Fruit fly (Drosophila melanogaster) whole organism, embryonic: Measurements from ENCODE around the gene CG5498.
A peak's percentile ranks its signal among the peaks of the same experiment; 100 is the strongest.

Experiments
- Atf3 ChIP-seq: fragments of 200-800 bp; sonication (Bioruptor generic); optimal IDR thresholded peaks from 3 replicates; lab custom pipeline; 2016; ENCODE audit warnings: missing biosample characterization, missing genetic modification characterization
- CG13775 ChIP-seq: fragments of 200-800 bp; sonication (Bioruptor generic); optimal IDR thresholded peaks from 3 replicates; lab custom pipeline; 2017; ENCODE audit warnings: missing biosample characterization, mild to moderate bottlenecking, missing genetic modification characterization
- CG14050 ChIP-seq: fragments of 200-800 bp; sonication (Bioruptor generic); IDR thresholded peaks from 3 replicates; pipeline ENCODE4 v1.3.6; 2022; ENCODE audit warnings: missing biosample characterization, missing genetic modification characterization
- CG1529 ChIP-seq: fragments of 200-800 bp; sonication (Bioruptor generic); optimal IDR thresholded peaks from 3 replicates; lab custom pipeline; 2018; ENCODE audit warnings: missing biosample characterization, missing genetic modification characterization
- CG15514 ChIP-seq: fragments of 200-800 bp; sonication (Bioruptor generic); optimal IDR thresholded peaks from 3 replicates; lab custom pipeline; 2017; ENCODE audit warnings: missing biosample characterization, missing genetic modification characterization, mild to moderate bottlenecking, moderate library complexity, missing genetic modification reagents
- CG17328 ChIP-seq: fragments of 200-800 bp; sonication (Bioruptor generic); IDR thresholded peaks from 2 replicates; pipeline ENCODE4 v1.3.6; 2022; ENCODE audit warnings: missing biosample characterization, missing genetic modification characterization
- CG17385 ChIP-seq: fragments of 200-800 bp; sonication (Bioruptor generic); optimal IDR thresholded peaks from 3 replicates; lab custom pipeline; 2018; ENCODE audit warnings: missing biosample characterization, mild to moderate bottlenecking, missing genetic modification characterization
- CG2199 ChIP-seq: fragments of 200-800 bp; sonication (Bioruptor generic); IDR thresholded peaks from 3 replicates; pipeline ENCODE4 v1.3.6; 2022; ENCODE audit warnings: missing biosample characterization, missing genetic modification characterization
- CG2889 ChIP-seq: fragments of 200-800 bp; sonication (Bioruptor generic); IDR thresholded peaks from 3 replicates; pipeline ENCODE4 v1.3.6; 2022; ENCODE audit warnings: missing biosample characterization, missing genetic modification characterization
- CG31224 ChIP-seq: fragments of 200-800 bp; sonication (Bioruptor generic); IDR thresholded peaks from 2 replicates; pipeline ENCODE4 v1.3.6; 2022; ENCODE audit warnings: missing biosample characterization, missing genetic modification characterization
- CG31388 ChIP-seq: fragments of 200-800 bp; sonication (Bioruptor generic); optimal IDR thresholded peaks from 2 replicates; lab custom pipeline; 2016; ENCODE audit warnings: missing biosample characterization, missing genetic modification characterization
- CG7928 ChIP-seq: fragments of 200-800 bp; sonication (Bioruptor generic); optimal IDR thresholded peaks from 2 replicates; lab custom pipeline; 2017; ENCODE audit warnings: missing biosample characterization, mild to moderate bottlenecking, missing genetic modification characterization
- D19A ChIP-seq: fragments of 200-800 bp; optimal IDR thresholded peaks from 3 replicates; lab custom pipeline; 2019; ENCODE audit warnings: missing biosample characterization, mild to moderate bottlenecking, missing genetic modification characterization, moderate library complexity
- Ets97D ChIP-seq: fragments of 200-800 bp; sonication (Bioruptor generic); optimal IDR thresholded peaks from 3 replicates; lab custom pipeline; 2016; ENCODE audit warnings: missing biosample characterization, missing genetic modification characterization
- Fer3 ChIP-seq: fragments of 200-800 bp; sonication (Bioruptor generic); optimal IDR thresholded peaks from 2 replicates; lab custom pipeline; 2018; ENCODE audit warnings: missing biosample characterization, mild to moderate bottlenecking, missing genetic modification characterization, moderate library complexity
- HLH4C ChIP-seq: fragments of 200-800 bp; sonication (Bioruptor generic); IDR thresholded peaks from 3 replicates; pipeline ENCODE4 v1.3.6; 2022; ENCODE audit warnings: missing biosample characterization, missing genetic modification characterization; ENCODE audit not compliant: partially characterized antibody
- Hr3 ChIP-seq: fragments of 200-800 bp; sonication (Bioruptor generic); optimal IDR thresholded peaks from 3 replicates; lab custom pipeline; 2016; ENCODE audit warnings: missing biosample characterization, missing genetic modification characterization
- Hr78 ChIP-seq, 2 experiments: fragments of 200-800 bp in 1 of 2; fragments of >200 bp in 1 of 2; sonication (Bioruptor generic) in 1 of 2; optimal IDR thresholded peaks; 2 replicates each; lab custom pipeline; 2017 to 2019; ENCODE audit warnings: missing biosample characterization in 2 of 2, missing genetic modification characterization in 2 of 2, mild to moderate bottlenecking in 1 of 2, moderate library complexity in 1 of 2
- MESR4 ChIP-seq: fragments of 200-800 bp; sonication (Bioruptor generic); optimal IDR thresholded peaks from 2 replicates; lab custom pipeline; 2018; ENCODE audit warnings: missing biosample characterization, mild to moderate bottlenecking, missing genetic modification characterization, moderate library complexity
- Meics ChIP-seq: fragments of 200-800 bp; sonication (Bioruptor generic); optimal IDR thresholded peaks from 2 replicates; lab custom pipeline; 2017; ENCODE audit warnings: missing biosample characterization, mild to moderate bottlenecking, missing genetic modification characterization
- Neu2 ChIP-seq: fragments of 200-800 bp; sonication (Bioruptor generic); optimal IDR thresholded peaks from 3 replicates; lab custom pipeline; 2016; ENCODE audit warnings: missing biosample characterization, missing genetic modification characterization, borderline replicate concordance
- Scr ChIP-seq: fragments of 200-800 bp; sonication (Bioruptor generic); IDR thresholded peaks from 2 replicates; pipeline ENCODE4 v1.3.6; 2022; ENCODE audit warnings: missing biosample characterization, missing genetic modification characterization; ENCODE audit not compliant: partially characterized antibody
- Sox102F ChIP-seq: fragments of 200-800 bp; sonication (Bioruptor generic); optimal IDR thresholded peaks from 2 replicates; lab custom pipeline; 2018; ENCODE audit warnings: missing biosample characterization, mild to moderate bottlenecking, missing genetic modification characterization, moderate library complexity
- Tbp ChIP-seq: fragments of >200 bp; optimal IDR thresholded peaks from 2 replicates; lab custom pipeline; 2018; ENCODE audit warnings: missing biosample characterization, missing genetic modification characterization
- YL-1 ChIP-seq: fragments of 200-800 bp; sonication (Bioruptor generic); optimal IDR thresholded peaks from 3 replicates; lab custom pipeline; 2017; ENCODE audit warnings: missing biosample characterization, mild to moderate bottlenecking, missing genetic modification characterization
- al ChIP-seq: fragments of 200-800 bp; sonication (Bioruptor generic); IDR thresholded peaks from 2 replicates; pipeline ENCODE4 v1.3.6; 2022; ENCODE audit warnings: missing biosample characterization, missing genetic modification characterization
- amos ChIP-seq: fragments of 200-800 bp; sonication (Bioruptor generic); IDR thresholded peaks from 2 replicates; pipeline ENCODE4 v1.3.6; 2022; ENCODE audit warnings: missing biosample characterization, missing genetic modification characterization; ENCODE audit not compliant: partially characterized antibody
- bab2 ChIP-seq: fragments of 200-800 bp; sonication (Bioruptor generic); optimal IDR thresholded peaks from 2 replicates; lab custom pipeline; 2016; ENCODE audit warnings: missing biosample characterization, missing genetic modification characterization
- bigmax ChIP-seq: fragments of 200-800 bp; sonication (Bioruptor generic); optimal IDR thresholded peaks from 2 replicates; lab custom pipeline; 2018; ENCODE audit warnings: missing biosample characterization, mild to moderate bottlenecking, missing genetic modification characterization
- crol ChIP-seq: fragments of 200-800 bp; sonication (Bioruptor generic); IDR thresholded peaks from 2 replicates; pipeline ENCODE4 v1.3.6; 2022; ENCODE audit warnings: missing biosample characterization, missing genetic modification characterization
- crp ChIP-seq, 2 experiments: fragments of 200-800 bp; sonication (Bioruptor generic); optimal IDR thresholded peaks; 2 replicates in 1 of 2; 3 replicates in 1 of 2; lab custom pipeline; 2017; ENCODE audit warnings: missing biosample characterization in 2 of 2, missing genetic modification characterization in 2 of 2, mild to moderate bottlenecking in 1 of 2, moderate library complexity in 1 of 2
- dan ChIP-seq: fragments of 200-800 bp; sonication (Bioruptor generic); IDR thresholded peaks from 2 replicates; pipeline ENCODE4 v1.3.6; 2022; ENCODE audit warnings: missing biosample characterization, missing genetic modification characterization
- gsb-n ChIP-seq: fragments of 200-800 bp; sonication (Bioruptor generic); optimal IDR thresholded peaks from 3 replicates; lab custom pipeline; 2018; ENCODE audit warnings: missing biosample characterization, mild to moderate bottlenecking, missing genetic modification characterization
- hbn ChIP-seq: fragments of 200-800 bp; sonication (Bioruptor generic); IDR thresholded peaks from 2 replicates; pipeline ENCODE4 v1.3.6; 2022; ENCODE audit warnings: missing biosample characterization, missing genetic modification characterization; ENCODE audit not compliant: partially characterized antibody
- jigr1 ChIP-seq: fragments of 200-800 bp; sonication (Bioruptor generic); IDR thresholded peaks from 3 replicates; pipeline ENCODE4 v1.3.6; 2022; ENCODE audit warnings: missing biosample characterization, missing genetic modification characterization
- jumu ChIP-seq: fragments of 200-800 bp; sonication (Bioruptor generic); optimal IDR thresholded peaks from 3 replicates; lab custom pipeline; 2016; ENCODE audit warnings: missing biosample characterization, missing genetic modification characterization
- lola ChIP-seq, 3 experiments: fragments of >200 bp in 2 of 3; fragments of 200-800 bp in 1 of 3; sonication (Bioruptor generic) in 1 of 3; optimal IDR thresholded peaks; 2 replicates each; lab custom pipeline; 2017 to 2019; ENCODE audit warnings: missing biosample characterization in 3 of 3, missing genetic modification characterization in 3 of 3, mild to moderate bottlenecking in 1 of 3, moderate library complexity in 1 of 3
- maf-S ChIP-seq: fragments of 200-800 bp; sonication (Bioruptor generic); optimal IDR thresholded peaks from 2 replicates; lab custom pipeline; 2016; ENCODE audit warnings: missing biosample characterization, missing genetic modification characterization
- nerfin-1 ChIP-seq: fragments of 200-800 bp; sonication (Bioruptor generic); optimal IDR thresholded peaks from 3 replicates; lab custom pipeline; 2019; ENCODE audit warnings: missing biosample characterization, mild to moderate bottlenecking, missing genetic modification characterization, moderate library complexity
- org-1 ChIP-seq: fragments of 200-800 bp; sonication (Bioruptor generic); optimal IDR thresholded peaks from 2 replicates; lab custom pipeline; 2017; ENCODE audit warnings: missing biosample characterization, missing genetic modification characterization
- otp ChIP-seq: fragments of 200-800 bp; sonication (Bioruptor generic); IDR thresholded peaks from 3 replicates; pipeline ENCODE4, ENCODE4 v1.3.6; 2022; ENCODE audit warnings: missing biosample characterization, missing genetic modification characterization
- pnt ChIP-seq: fragments of 200-800 bp; sonication (Bioruptor generic); optimal IDR thresholded peaks from 3 replicates; lab custom pipeline; 2016; ENCODE audit warnings: missing biosample characterization, missing genetic modification characterization
- pum ChIP-seq: fragments of 200-800 bp; sonication (Bioruptor generic); optimal IDR thresholded peaks from 2 replicates; lab custom pipeline; 2016; ENCODE audit warnings: missing biosample characterization, missing genetic modification characterization
- row ChIP-seq: fragments of 200-800 bp; sonication (Bioruptor generic); IDR thresholded peaks from 3 replicates; pipeline ENCODE4 v1.3.6; 2022; ENCODE audit warnings: missing biosample characterization, missing genetic modification characterization
- salm ChIP-seq: fragments of 200-800 bp; sonication (Bioruptor generic); optimal IDR thresholded peaks from 2 replicates; lab custom pipeline; 2018; ENCODE audit warnings: missing biosample characterization, mild to moderate bottlenecking, missing genetic modification characterization
- tna ChIP-seq: fragments of 200-800 bp; sonication (Bioruptor generic); IDR thresholded peaks from 2 replicates; pipeline ENCODE4 v1.3.6; 2022; ENCODE audit warnings: missing biosample characterization, missing genetic modification characterization; ENCODE audit not compliant: partially characterized antibody
- usp ChIP-seq: fragments of >200 bp; optimal IDR thresholded peaks from 2 replicates; lab custom pipeline; 2017; ENCODE audit warnings: missing biosample characterization, missing genetic modification characterization
- wor ChIP-seq: fragments of 200-800 bp; sonication (Bioruptor generic); IDR thresholded peaks from 2 replicates; pipeline ENCODE4 v1.3.6; 2022; ENCODE audit warnings: missing biosample characterization, missing genetic modification characterization
- yki ChIP-seq: fragments of >200 bp; optimal IDR thresholded peaks from 3 replicates; lab custom pipeline; 2018

The CG5498 gene

dm6 chr3L:20384086-20384810 lies at the start of gene CG5498, which contains the start of gene fbl (continued):
- TF ChIP-seq crp (GFP tag; optimal IDR thresholded peaks at IDR 0.05; lab: Kevin White, UChicago) (peak; percentile 21 to 88), dan (no peak), al (GFP tag; lab: Robert Waterston, UW) (peak; percentile 40; the same call in 1 of the 2 replicates), CG2199 (GFP tag; lab: Robert Waterston, UW) (no peak), Scr (peak; percentile 34; the same call in 1 of the 2 replicates), HLH4C (GFP tag; lab: Robert Waterston, UW) (no peak), jigr1 (peak; percentile 44; the same call in 1 of the 3 replicates), Neu2 (GFP tag; lab: Kevin White, UChicago) (no peak), salm (tag; lab: Kevin White, UChicago) (peak; percentile 51), wor (GFP tag; lab: Robert Waterston, UW) (no peak), YL-1 (GFP tag; lab: Kevin White, UChicago) (peak; percentile 13), tna (GFP tag; lab: Robert Waterston, UW) (0 out of 2 replicates have a peak, but pooled peaks have one; percentile 42), CG1529 (GFP tag; lab: Kevin White, UChicago) (peak; percentile 32), Ets97D (peak; percentile 14), Hr3 (peak; percentile 64), CG17328 (GFP tag; lab: Robert Waterston, UW) (no peak), org-1 (GFP tag; lab: Kevin White, UChicago) (peak; percentile 8), jumu (peak; percentile 35), row (GFP tag; lab: Robert Waterston, UW) (peak; percentile 56), pum (GFP tag; lab: Kevin White, UChicago) (peak; percentile 14), crol (GFP tag; lab: Robert Waterston, UW) (0 out of 2 replicates have a peak, but pooled peaks have one; percentile 34), pnt (GFP tag; lab: Kevin White, UChicago) (no peak), CG17385 (GFP tag; lab: Kevin White, UChicago) (peak; percentile 61), CG15514 (peak; percentile 72), Sox102F (peak; percentile 64), Hr78 (GFP tag; optimal IDR thresholded peaks at IDR 0.05; lab: Kevin White, UChicago) (peak in 1 of 2 experiments; percentile 0), CG7928 (GFP tag; lab: Kevin White, UChicago) (no peak), D19A (tag; lab: Kevin White, UChicago) (peak; percentile 54), hbn (peak; percentile 38; the same call in 1 of the 2 replicates), gsb-n (peak; percentile 62), CG2889 (GFP tag; lab: Robert Waterston, UW) (no peak), CG13775 (GFP tag; lab: Kevin White, UChicago) (peak; percentile 75), maf-S (GFP tag; lab: Kevin White, UChicago) (no peak), CG31388 (GFP tag; lab: Kevin White, UChicago) (peak; percentile 9), bigmax (GFP tag; lab: Kevin White, UChicago) (no peak), amos (GFP tag; lab: Robert Waterston, UW) (no peak; the same call in 1 of the 2 replicates), otp (GFP tag; lab: Robert Waterston, UW) (no peak), yki (no peak), CG14050 (GFP tag; lab: Robert Waterston, UW) (no peak), nerfin-1 (tag; lab: Kevin White, UChicago) (peak; percentile 32), lola (GFP tag; optimal IDR thresholded peaks at IDR 0.05; lab: Kevin White, UChicago) (peak in 1 of 3 experiments; percentile 67), Fer3 (tag; lab: Kevin White, UChicago) (peak; percentile 65), MESR4 (GFP tag; lab: Kevin White, UChicago) (peak; percentile 60), bab2 (peak; percentile 53), CG31224 (no peak), Atf3 (GFP tag; lab: Kevin White, UChicago) (no peak), Tbp (GFP tag; lab: Kevin White, UChicago) (no peak), usp (GFP tag; lab: Kevin White, UChicago) (no peak), Meics (GFP tag; lab: Kevin White, UChicago) (peak; percentile 71)
